Worm (Caenorhabditis elegans) whole organism, dauer: ENCODE data around the gene kdp-1.

Source experiments
- unc-62 ChIP-seq: sonication (generic microtip); optimal IDR thresholded peaks from 2 replicates; lab custom pipeline; 2017; ENCODE audit warnings: missing biosample characterization, missing genetic modification reagents, missing genetic modification characterization

Gene kdp-1

DNA sequence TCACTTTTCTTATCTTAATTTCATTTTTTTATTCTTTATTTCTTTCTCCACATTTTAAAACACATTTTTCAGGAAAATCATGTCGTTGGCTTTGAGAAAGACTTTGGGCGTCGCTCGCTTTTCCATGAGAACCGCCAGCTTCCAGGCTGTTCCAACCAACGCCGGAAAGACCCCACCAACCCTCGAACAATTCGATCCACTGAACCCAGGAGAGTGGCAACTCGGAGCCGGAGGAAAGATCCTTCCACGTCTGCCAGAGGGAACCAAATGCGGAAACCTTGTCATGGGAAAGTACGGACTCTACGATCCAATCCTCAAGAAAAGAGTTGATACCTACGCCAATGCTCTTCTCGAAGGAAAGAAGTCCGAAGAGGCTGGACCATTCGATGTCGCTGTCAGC is at the start of gene kdp-1:
Gene kdp-1, plus strand, starts transcription at position 80 of the 400 bp plus-strand sequence.
- no peak for TF ChIP-seq unc-62 (GFP tag; lab: Kevin White, UChicago)

DNA sequence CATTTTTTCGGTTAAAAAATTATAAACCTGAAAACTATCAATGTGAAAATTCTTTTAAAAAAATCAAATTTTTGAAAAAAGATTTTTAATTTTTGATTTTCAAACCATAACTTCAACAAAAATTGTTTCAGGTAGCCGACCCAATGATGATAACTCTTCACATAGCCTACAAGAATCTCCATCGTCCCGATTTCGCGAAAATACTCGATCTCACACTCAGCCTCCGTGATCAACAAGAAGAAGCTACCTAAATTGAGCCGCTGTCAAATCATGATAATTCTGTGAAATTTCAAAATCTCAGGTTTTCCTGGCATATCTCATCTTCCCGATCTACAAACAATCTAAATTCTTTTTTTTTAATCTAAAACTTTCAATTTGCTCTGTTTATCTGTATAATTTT is 49.7 kb upstream of the kdp-1 start:
- no peak for TF ChIP-seq unc-62 (GFP tag; lab: Kevin White, UChicago)

DNA sequence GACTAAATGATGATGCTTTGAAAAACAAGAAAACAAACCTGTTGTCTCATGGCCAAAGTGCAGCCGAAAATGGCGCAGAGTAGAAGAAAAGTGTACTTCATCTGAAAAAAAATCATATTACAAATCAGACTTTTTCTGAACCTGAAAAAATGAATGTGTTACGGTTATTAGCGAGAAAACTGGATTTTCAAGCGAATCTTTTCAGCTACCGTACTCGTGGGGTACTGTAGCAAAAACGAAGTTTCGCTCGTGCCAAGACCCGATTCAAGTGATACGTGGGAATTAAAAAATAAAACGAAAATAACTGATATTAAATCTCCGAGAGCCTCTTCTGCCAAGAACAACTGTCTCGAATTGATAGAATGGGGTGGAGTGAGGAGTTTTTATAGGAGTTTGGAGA is 47.8 kb upstream of the kdp-1 start, which contains the start of gene ttr-51:
Gene ttr-51, minus strand, starts transcription at position 101 of the 400 bp plus-strand sequence.
- no peak for TF ChIP-seq unc-62 (GFP tag; lab: Kevin White, UChicago)

DNA sequence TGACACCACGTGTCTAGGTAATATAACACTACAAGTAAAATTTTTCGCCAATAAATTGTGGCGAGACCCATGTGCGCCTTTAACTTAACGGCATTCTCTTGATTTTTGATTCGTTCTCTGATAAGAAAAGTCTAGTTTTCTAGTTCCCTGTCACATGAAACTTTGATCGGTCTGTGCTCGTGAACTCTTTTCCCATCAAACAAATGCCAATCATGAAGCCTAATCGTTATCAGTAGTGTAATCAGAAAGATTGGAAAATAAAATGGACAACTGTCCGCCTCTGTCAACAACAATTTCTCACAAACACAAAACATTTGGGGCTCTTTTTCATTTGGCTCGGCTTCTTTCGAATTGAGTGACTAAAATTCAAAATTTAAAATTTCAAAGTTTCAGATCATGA is 46.1 kb upstream of the kdp-1 start, which contains the start of gene ttr-45:
Gene ttr-45, plus strand, starts transcription at position 385 of the 400 bp plus-strand sequence.
- TF ChIP-seq unc-62 (GFP tag; lab: Kevin White, UChicago) = no peak

DNA sequence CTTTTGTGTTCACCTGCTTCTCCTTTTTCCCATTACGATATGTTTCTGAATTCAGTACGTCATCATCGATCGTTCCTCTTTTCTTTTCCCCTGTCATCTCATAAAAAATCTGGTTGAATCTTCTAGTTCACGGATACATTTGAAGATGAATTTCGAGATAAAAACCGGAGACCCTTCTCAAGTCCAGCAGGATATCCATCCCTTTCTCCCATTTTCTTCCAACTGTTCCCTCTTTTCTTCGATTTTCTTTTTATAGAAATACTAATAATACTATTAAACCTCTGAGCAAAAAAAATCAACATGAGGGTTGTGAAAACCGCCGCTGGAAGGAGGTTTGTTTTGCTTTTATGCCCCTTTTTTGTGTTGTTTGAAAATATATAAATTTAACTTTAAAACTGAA is 44.1 kb upstream of the kdp-1 start, which contains the start of gene bus-12:
Gene bus-12, plus strand, starts transcription at position 301 of the 400 bp plus-strand sequence.
- TF ChIP-seq unc-62 (GFP tag; lab: Kevin White, UChicago) = no peak

DNA sequence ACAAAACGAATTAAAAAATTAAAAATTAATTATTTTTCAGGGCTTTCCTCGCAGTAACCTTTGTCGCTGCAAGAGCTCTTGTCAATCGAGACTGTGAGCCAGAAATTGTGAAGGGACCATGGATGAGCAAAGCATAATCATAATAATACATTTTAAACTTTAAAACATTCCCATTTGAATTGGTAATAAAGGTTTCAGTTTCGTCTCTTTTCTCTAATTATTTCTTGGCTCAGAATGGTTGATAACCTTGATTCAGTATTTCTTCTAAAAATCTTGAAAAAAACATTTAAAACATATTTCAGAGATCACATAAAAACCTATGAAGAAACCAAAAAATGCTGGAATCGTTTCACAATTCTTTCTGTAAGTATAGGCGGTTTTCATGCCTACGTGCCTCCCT is 41.1 kb upstream of the kdp-1 start, which contains the start of gene JC8.16:
Gene JC8.16, plus strand, starts transcription at position 301 of the 400 bp plus-strand sequence.
- TF ChIP-seq unc-62 (GFP tag; lab: Kevin White, UChicago) = no peak

DNA sequence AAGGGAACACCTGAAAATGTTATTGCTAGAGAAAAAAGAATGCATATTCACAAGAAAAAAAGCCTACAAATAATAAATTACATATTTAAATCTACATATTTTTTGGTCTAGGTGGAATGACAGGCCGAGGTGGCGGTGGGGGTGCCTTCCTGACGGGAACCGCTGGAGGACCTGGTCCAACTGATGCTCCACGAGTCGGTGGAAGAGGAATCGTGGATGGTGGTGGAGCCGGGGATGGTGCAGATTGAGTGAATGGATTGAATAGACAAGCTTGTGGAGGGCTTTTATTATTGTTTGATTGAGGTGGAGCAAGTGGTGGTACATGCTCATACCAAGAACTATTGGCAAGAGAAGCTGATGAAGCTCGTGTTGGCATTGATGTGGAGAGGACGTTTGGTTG is 38.2 kb upstream of the kdp-1 start:
- no peak for TF ChIP-seq unc-62 (GFP tag; lab: Kevin White, UChicago)

DNA sequence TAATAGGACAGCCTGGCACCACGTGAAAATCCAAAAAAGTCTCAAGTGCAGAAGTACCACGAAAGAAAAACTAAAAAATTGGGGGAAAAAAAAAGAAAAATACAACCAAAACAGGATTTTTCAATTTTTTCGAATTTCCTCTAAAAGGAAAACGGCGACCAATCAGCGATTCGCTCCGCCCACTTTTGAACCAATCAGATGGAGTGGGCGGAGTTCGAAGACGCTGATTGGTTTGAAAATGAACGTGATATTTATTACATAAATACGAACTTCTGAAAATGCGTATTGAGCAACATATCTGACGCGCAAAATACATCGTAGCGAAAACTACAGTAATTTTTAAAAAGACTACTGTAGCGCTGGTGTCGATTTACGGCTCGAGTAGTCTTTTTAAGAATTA is 31.6 kb upstream of the kdp-1 start:
- TF ChIP-seq unc-62 (GFP tag; lab: Kevin White, UChicago) = no peak

DNA sequence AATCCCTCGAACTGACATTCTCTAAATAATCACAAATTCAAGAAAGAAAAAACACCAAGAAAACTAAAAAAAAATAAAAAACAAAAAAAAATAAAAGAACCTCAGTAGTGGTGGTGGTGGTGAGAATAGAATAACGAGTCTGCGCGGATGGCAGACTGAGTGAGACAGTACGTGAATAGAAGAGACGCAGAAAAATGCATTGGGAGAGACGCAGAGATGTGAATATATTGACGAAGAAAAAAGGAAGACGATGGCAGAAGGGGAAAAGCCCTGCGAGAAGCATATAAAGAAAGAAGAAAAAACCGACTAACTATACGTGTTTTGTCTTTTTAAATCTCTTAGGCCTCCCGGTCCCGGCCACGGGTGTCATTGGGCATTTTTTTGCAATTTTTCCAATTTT is 27.5 kb upstream of the kdp-1 start, which contains the start of gene unc-26:
Gene unc-26, minus strand, starts transcription at position 23 of the 400 bp plus-strand sequence.
- no peak for TF ChIP-seq unc-62 (GFP tag; lab: Kevin White, UChicago)

DNA sequence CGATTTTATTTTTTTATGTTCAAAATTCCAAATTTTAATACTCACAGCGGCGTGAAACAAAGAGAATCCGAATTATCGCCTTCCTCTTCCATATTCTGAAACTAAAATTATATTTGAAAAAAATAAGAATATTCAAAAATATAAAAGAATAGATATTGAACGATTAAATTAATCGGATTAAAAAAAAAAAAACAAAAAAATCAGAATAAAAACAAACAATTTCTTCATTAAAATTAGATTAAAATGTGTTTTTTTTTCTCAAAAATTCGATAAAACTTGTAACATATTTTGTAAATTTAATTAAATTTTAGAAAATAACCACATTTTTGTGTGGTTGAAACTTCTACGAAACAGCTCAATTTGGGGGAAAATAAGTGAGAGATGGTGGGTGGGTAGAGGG is 17.2 kb upstream of the kdp-1 start, which contains the start of gene cpsf-3:
Gene cpsf-3, minus strand, starts transcription at position 101 of the 400 bp plus-strand sequence.
- TF ChIP-seq unc-62 (GFP tag; lab: Kevin White, UChicago) = no peak

DNA sequence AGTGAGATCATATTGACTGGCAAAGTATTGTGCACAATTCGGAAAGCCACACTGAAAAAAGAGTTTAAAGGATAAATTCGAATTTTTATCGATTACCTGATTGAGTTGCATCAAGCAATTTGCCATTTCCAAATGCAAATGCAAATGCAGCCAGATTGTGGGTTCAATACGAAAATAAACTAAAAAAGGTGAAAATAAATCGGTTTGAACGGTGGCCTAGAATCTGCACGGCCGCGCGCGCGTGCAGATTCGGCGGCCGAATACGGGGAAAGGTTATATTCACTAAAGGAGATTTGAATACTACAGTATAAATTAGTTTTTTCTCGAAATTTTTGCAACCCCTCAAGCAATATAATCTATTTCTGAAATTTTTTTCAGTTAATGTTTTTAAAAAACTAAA is 10.7 kb upstream of the kdp-1 start, which contains the start of gene Y67H2A.10:
Gene Y67H2A.10, minus strand, starts transcription at position 184 of the 400 bp plus-strand sequence.
- no peak for TF ChIP-seq unc-62 (GFP tag; lab: Kevin White, UChicago)

DNA sequence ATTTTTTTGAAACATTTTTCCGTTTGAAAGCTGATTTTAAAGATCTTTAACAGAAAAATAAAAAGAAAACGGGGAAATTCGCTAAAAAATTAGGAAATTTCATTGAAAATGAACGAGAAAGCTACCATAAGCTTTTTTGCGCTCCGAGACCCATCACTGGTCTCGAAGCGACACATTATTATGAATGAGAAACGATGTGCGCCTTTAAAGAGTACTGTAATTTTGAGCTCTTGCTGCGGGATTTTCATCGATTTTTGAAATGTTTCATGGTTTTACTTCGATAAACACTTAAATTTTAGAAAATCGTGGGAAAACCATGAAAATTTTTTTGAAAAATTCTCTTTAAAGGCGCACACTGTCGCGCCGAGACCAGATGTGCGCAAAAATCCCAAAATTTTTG is 9.7 kb upstream of the kdp-1 start:
- TF ChIP-seq unc-62 (GFP tag; lab: Kevin White, UChicago) = no peak

DNA sequence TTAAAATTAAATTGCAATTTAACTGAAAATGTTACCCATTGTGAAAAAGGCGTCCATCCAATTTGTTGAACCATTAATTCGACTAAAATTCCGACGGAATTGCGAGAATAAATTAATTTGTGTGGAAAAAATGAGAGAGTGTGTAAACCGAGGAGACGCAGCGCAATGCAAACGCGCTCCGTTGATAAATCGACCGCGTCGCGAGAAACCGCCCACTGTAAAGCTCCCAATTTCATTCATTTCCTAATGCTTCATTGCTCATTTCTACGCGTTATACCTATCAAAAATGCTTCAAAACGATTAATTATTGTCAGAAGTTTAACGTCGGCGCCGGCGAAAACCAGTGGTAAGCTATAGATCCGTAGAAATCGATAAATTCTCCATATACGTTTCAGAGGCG is 2.2 kb upstream of the kdp-1 start, which contains the start of the genes Y67H2A.2 and micu-1:
Gene Y67H2A.2, minus strand, starts transcription at position 74 of the 400 bp plus-strand sequence.
Gene micu-1, plus strand, starts transcription at position 181 of the 400 bp plus-strand sequence.
- TF ChIP-seq unc-62 (GFP tag; lab: Kevin White, UChicago) = no peak

DNA sequence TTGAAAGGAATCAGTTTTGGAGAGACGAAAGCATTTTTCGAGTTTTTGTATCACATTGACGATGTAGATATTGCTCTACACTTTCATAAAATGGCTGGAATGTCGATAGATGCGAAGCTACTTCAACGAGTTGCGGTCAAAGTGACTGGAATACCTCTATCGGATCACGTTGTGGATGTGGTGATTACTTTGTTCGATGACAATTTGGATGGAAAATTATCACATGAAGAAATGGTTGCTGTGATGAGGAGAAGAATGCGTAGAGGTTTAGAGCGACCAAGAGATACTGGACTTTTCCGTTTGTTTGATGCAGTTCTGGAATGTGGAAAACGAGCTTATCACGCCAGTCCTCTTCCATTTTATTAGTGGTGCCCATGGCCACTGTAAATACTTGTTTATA is 340 bp upstream of the kdp-1 start:
- no peak for TF ChIP-seq unc-62 (GFP tag; lab: Kevin White, UChicago)

DNA sequence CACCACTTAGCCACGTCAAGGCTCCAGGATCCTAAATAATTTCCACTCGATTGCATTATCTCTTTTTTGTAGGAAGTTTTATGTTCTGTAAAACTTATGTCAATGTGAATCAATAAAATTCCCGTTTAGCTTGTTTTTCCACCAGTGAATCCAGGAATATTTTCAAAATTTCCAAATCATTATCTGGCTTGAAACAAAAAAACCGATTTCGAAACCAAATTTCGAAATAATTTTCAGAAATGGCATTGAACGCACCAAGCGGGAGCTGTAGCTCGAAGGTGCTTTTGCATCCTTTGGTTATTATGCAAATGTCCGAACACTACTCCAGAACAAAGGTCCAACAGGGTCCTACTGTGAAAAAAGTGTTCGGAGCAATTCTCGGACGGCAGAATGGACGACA is 603 bp downstream of the kdp-1 start, which contains the start of gene csn-6:
Gene csn-6, plus strand, starts transcription at position 234 of the 400 bp plus-strand sequence.
- TF ChIP-seq unc-62 (GFP tag; lab: Kevin White, UChicago) = no peak

DNA sequence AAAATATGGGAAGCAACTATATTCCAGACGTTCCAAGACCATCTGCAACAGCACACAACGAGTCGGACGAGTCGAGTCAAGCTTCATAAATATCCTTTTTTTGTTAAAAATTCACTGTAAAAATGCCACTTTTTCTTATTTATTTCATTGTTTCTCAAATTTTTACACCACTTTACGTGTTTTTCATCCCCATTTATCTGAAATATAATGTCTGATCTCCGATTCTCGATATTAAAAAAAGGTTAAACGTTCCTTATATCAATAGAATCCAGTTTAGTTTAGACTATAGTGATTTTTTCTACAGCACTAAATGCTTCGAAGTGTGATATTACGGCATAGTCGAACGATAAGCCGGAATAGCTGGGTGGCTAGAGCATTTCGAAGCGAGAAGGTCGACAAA is 3.5 kb downstream of the kdp-1 start, which contains the start of gene Y67H2A.7:
Gene Y67H2A.7, plus strand, starts transcription at position 301 of the 400 bp plus-strand sequence.
- no peak for TF ChIP-seq unc-62 (GFP tag; lab: Kevin White, UChicago)

DNA sequence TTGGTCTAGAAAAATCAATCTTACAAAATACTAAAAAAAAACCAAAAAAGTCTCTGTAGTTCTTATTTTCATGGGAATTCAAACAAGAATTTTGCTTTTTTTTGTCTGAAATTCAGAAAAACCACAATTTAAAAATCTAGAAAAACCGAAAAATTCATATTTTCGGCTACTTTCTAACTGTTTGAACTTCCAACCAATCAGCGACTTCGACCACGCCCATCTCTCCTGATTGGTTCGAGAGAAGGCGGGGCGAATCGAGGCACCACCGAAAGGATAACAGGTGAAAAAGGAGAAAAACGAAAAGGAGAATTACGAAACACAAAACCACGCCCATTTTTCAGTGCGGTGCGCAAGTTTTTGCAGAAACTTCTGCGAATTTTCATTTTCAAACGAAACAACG is 4.8 kb downstream of the kdp-1 start:
- TF ChIP-seq unc-62 (GFP tag; lab: Kevin White, UChicago) = no peak
